Fruit fly (Drosophila melanogaster) whole organism, embryonic: ENCODE measurements around the gene osi.

ENCODE experiments used
- ATbp ChIP-seq: fragments of 200-800 bp; sonication (Bioruptor generic); optimal IDR thresholded peaks from 2 replicates; lab custom pipeline; 2017; ENCODE audit warnings: missing biosample characterization, mild to moderate bottlenecking, missing genetic modification characterization, missing genetic modification reagents
- BEAF-32 ChIP-seq: fragments of 200-800 bp; sonication (Bioruptor generic); optimal IDR thresholded peaks from 3 replicates; lab custom pipeline; 2017; ENCODE audit warnings: missing biosample characterization, missing genetic modification characterization, mild to moderate bottlenecking, moderate library complexity, missing genetic modification reagents
- BtbVII ChIP-seq: fragments of 200-800 bp; sonication (Bioruptor generic); optimal IDR thresholded peaks from 3 replicates; lab custom pipeline; 2017; ENCODE audit warnings: missing biosample characterization, mild to moderate bottlenecking, missing genetic modification characterization
- Bteb2 ChIP-seq: fragments of 200-800 bp; sonication (Bioruptor generic); optimal IDR thresholded peaks from 2 replicates; lab custom pipeline; 2016; ENCODE audit warnings: missing biosample characterization, missing genetic modification characterization
- CG11504 ChIP-seq: fragments of 200-800 bp; sonication (Bioruptor generic); optimal IDR thresholded peaks from 3 replicates; lab custom pipeline; 2019; ENCODE audit warnings: missing biosample characterization, mild to moderate bottlenecking, missing genetic modification characterization, moderate library complexity
- CG11560 ChIP-seq: fragments of 200-800 bp; sonication (Bioruptor generic); IDR thresholded peaks from 3 replicates; pipeline ENCODE4 v1.3.6; 2022; ENCODE audit warnings: missing biosample characterization, missing genetic modification characterization
- CG16779 ChIP-seq: fragments of 200-800 bp; sonication (Bioruptor generic); IDR thresholded peaks from 2 replicates; pipeline ENCODE4 v1.3.6; 2022; ENCODE audit warnings: missing biosample characterization, missing genetic modification characterization
- CG17359 ChIP-seq: fragments of 200-800 bp; sonication (Bioruptor generic); optimal IDR thresholded peaks from 3 replicates; lab custom pipeline; 2018; ENCODE audit warnings: missing biosample characterization, mild to moderate bottlenecking, missing genetic modification characterization, moderate library complexity
- CG17802 ChIP-seq: fragments of 200-800 bp; sonication (Bioruptor generic); optimal IDR thresholded peaks from 2 replicates; lab custom pipeline; 2018; ENCODE audit warnings: missing biosample characterization, mild to moderate bottlenecking, missing genetic modification characterization, moderate library complexity
- CG17829 ChIP-seq: fragments of 200-800 bp; optimal IDR thresholded peaks from 2 replicates; lab custom pipeline; 2019; ENCODE audit warnings: missing biosample characterization, mild to moderate bottlenecking, missing genetic modification characterization, moderate library complexity
- CG2712 ChIP-seq: fragments of 200-800 bp; optimal IDR thresholded peaks from 3 replicates; lab custom pipeline; 2019; ENCODE audit warnings: missing biosample characterization, mild to moderate bottlenecking, missing genetic modification characterization, moderate library complexity
- CG32532 ChIP-seq: fragments of 200-800 bp; sonication (Bioruptor generic); IDR thresholded peaks from 2 replicates; pipeline ENCODE4 v1.3.6; 2022; ENCODE audit warnings: missing biosample characterization, missing genetic modification characterization
- CG3847 ChIP-seq: fragments of 200-800 bp; sonication (Bioruptor generic); IDR thresholded peaks from 2 replicates; pipeline ENCODE4 v1.3.6; 2022; ENCODE audit warnings: missing biosample characterization, missing genetic modification characterization
- CG4404 ChIP-seq: fragments of 200-800 bp; sonication (Bioruptor generic); IDR thresholded peaks from 2 replicates; pipeline ENCODE4 v1.3.6; 2022; ENCODE audit warnings: missing biosample characterization, missing genetic modification characterization
- CG6175 ChIP-seq: fragments of 200-800 bp; sonication (Bioruptor generic); IDR thresholded peaks from 3 replicates; pipeline ENCODE4 v1.3.6; 2022; ENCODE audit warnings: missing biosample characterization, missing genetic modification characterization
- CG7786 ChIP-seq: fragments of 200-800 bp; sonication (Bioruptor generic); optimal IDR thresholded peaks from 2 replicates; lab custom pipeline; 2016; ENCODE audit warnings: missing biosample characterization, missing genetic modification characterization
- CG8089 ChIP-seq: fragments of 200-800 bp; sonication (Bioruptor generic); optimal IDR thresholded peaks from 3 replicates; lab custom pipeline; 2016; ENCODE audit warnings: missing biosample characterization, missing genetic modification characterization
- CG8359 ChIP-seq: fragments of 200-800 bp; sonication (Bioruptor generic); optimal IDR thresholded peaks from 2 replicates; lab custom pipeline; 2017; ENCODE audit warnings: missing biosample characterization, mild to moderate bottlenecking, missing genetic modification characterization, borderline replicate concordance
- Chrac-16 ChIP-seq: fragments of 200-800 bp; sonication (Bioruptor generic); optimal IDR thresholded peaks from 3 replicates; lab custom pipeline; 2016; ENCODE audit warnings: missing biosample characterization, missing genetic modification characterization
- Elba2 ChIP-seq: fragments of 200-800 bp; sonication (Bioruptor generic); optimal IDR thresholded peaks from 3 replicates; lab custom pipeline; 2016; ENCODE audit warnings: missing biosample characterization, missing genetic modification characterization
- GATAe ChIP-seq: fragments of 200-800 bp; sonication (Bioruptor generic); conservative IDR thresholded peaks from 2 replicates; pipeline ENCODE4 v1.3.6; 2022; ENCODE audit warnings: missing biosample characterization, missing genetic modification characterization
- Hmx ChIP-seq: fragments of 200-800 bp; sonication (Bioruptor generic); optimal IDR thresholded peaks from 2 replicates; lab custom pipeline; 2016; ENCODE audit warnings: missing biosample characterization, missing genetic modification characterization
- Lim3 ChIP-seq: fragments of 200-800 bp; sonication (Bioruptor generic); IDR thresholded peaks from 2 replicates; pipeline ENCODE4 v1.3.6; 2022; ENCODE audit warnings: missing biosample characterization, missing genetic modification characterization
- Myb ChIP-seq: fragments of 200-800 bp; sonication (Bioruptor generic); optimal IDR thresholded peaks from 2 replicates; lab custom pipeline; 2016; ENCODE audit warnings: missing biosample characterization, missing genetic modification characterization
- Oaz ChIP-seq: fragments of 200-800 bp; sonication (Bioruptor generic); IDR thresholded peaks from 2 replicates; pipeline ENCODE4 v1.3.6; 2022; ENCODE audit warnings: missing biosample characterization, missing genetic modification characterization
- Scr ChIP-seq: fragments of 200-800 bp; sonication (Bioruptor generic); IDR thresholded peaks from 2 replicates; pipeline ENCODE4 v1.3.6; 2022; ENCODE audit warnings: missing biosample characterization, missing genetic modification characterization; ENCODE audit not compliant: partially characterized antibody
- Side ChIP-seq: fragments of 200-800 bp; sonication (Bioruptor generic); optimal IDR thresholded peaks from 2 replicates; lab custom pipeline; 2016; ENCODE audit warnings: missing biosample characterization, missing genetic modification characterization
- Stat92E ChIP-seq, 3 experiments: fragments of >200 bp in 2 of 3; fragments of 200-800 bp in 1 of 3; sonication (Bioruptor generic) in 1 of 3; optimal IDR thresholded peaks; 2 replicates each; lab custom pipeline; 2017 to 2019; ENCODE audit warnings: missing biosample characterization in 3 of 3, missing genetic modification characterization in 3 of 3, mild to moderate bottlenecking in 1 of 3, moderate library complexity in 1 of 3
- Taf1 ChIP-seq: fragments of 200-800 bp; sonication (Bioruptor generic); IDR thresholded peaks from 2 replicates; pipeline ENCODE4 v1.3.6; 2022; ENCODE audit warnings: missing biosample characterization, missing genetic modification characterization
- bbx ChIP-seq: fragments of 200-800 bp; sonication (Bioruptor generic); IDR thresholded peaks from 2 replicates; pipeline ENCODE4 v1.3.6; 2022; ENCODE audit warnings: missing biosample characterization, missing genetic modification characterization; ENCODE audit not compliant: partially characterized antibody
- caup ChIP-seq: fragments of 200-800 bp; sonication (Bioruptor generic); optimal IDR thresholded peaks from 3 replicates; lab custom pipeline; 2017; ENCODE audit warnings: missing biosample characterization, mild to moderate bottlenecking, missing genetic modification characterization, moderate library complexity; ENCODE audit not compliant: severe bottlenecking
- croc ChIP-seq: fragments of 200-800 bp; sonication (Bioruptor generic); conservative IDR thresholded peaks from 3 replicates; pipeline ENCODE4 v1.3.6; 2022; ENCODE audit warnings: missing biosample characterization, missing genetic modification characterization
- danr ChIP-seq: fragments of 200-800 bp; sonication (Bioruptor generic); IDR thresholded peaks from 2 replicates; pipeline ENCODE4 v1.3.6; 2022; ENCODE audit warnings: missing biosample characterization, missing genetic modification characterization
- dpn ChIP-seq, 2 experiments: fragments of 200-800 bp; sonication (Bioruptor generic); optimal IDR thresholded peaks; 3 replicates each; lab custom pipeline; 2016; ENCODE audit warnings: missing biosample characterization in 2 of 2, missing genetic modification characterization in 2 of 2
- fd96Cb ChIP-seq: fragments of 200-800 bp; sonication (Bioruptor generic); optimal IDR thresholded peaks from 2 replicates; lab custom pipeline; 2018; ENCODE audit warnings: missing biosample characterization, mild to moderate bottlenecking, missing genetic modification characterization, moderate library complexity
- gem ChIP-seq: fragments of 200-800 bp; sonication (Bioruptor generic); optimal IDR thresholded peaks from 2 replicates; lab custom pipeline; 2019; ENCODE audit warnings: missing biosample characterization, mild to moderate bottlenecking, missing genetic modification characterization, moderate library complexity
- gsb-n ChIP-seq: fragments of 200-800 bp; sonication (Bioruptor generic); optimal IDR thresholded peaks from 3 replicates; lab custom pipeline; 2018; ENCODE audit warnings: missing biosample characterization, mild to moderate bottlenecking, missing genetic modification characterization
- hb ChIP-seq: fragments of 200-800 bp; sonication (Bioruptor generic); IDR thresholded peaks from 3 replicates; pipeline ENCODE4 v1.3.6; 2022; ENCODE audit warnings: missing biosample characterization, missing genetic modification characterization; ENCODE audit not compliant: partially characterized antibody
- hth ChIP-seq: fragments of >200 bp; optimal IDR thresholded peaks from 2 replicates; lab custom pipeline; 2017; ENCODE audit warnings: inconsistent platforms
- lab ChIP-seq: fragments of 200-800 bp; sonication (Bioruptor generic); optimal IDR thresholded peaks from 3 replicates; lab custom pipeline; 2017; ENCODE audit warnings: missing biosample characterization, missing genetic modification characterization, mild to moderate bottlenecking, moderate library complexity, missing genetic modification reagents
- lov ChIP-seq, 2 experiments: fragments of 200-800 bp in 1 of 2; fragments of >200 bp in 1 of 2; sonication (Bioruptor generic) in 1 of 2; IDR thresholded peaks in 1 of 2; optimal IDR thresholded peaks in 1 of 2; 2 replicates in 1 of 2; 3 replicates in 1 of 2; pipeline versions ENCODE4 v1.3.6 to Lab custom; 2017 to 2022; ENCODE audit warnings: missing biosample characterization in 1 of 2, missing genetic modification characterization in 1 of 2
- nau ChIP-seq: fragments of 200-800 bp; sonication (Bioruptor generic); optimal IDR thresholded peaks from 3 replicates; lab custom pipeline; 2017; ENCODE audit warnings: missing biosample characterization, mild to moderate bottlenecking, missing genetic modification characterization, missing genetic modification reagents
- pan ChIP-seq, 4 experiments: fragments of >200 bp in 3 of 4; fragments of 200-800 bp in 1 of 4; sonication (Bioruptor generic) in 1 of 4; optimal IDR thresholded peaks in 3 of 4; IDR thresholded peaks in 1 of 4; 2 replicates each; pipeline versions ENCODE4 v1.3.6 to Lab custom; 2017 to 2022; ENCODE audit warnings: missing biosample characterization in 2 of 4, missing genetic modification characterization in 2 of 4, mixed read lengths in 1 of 4
- sc ChIP-seq, 3 experiments: fragments of >200 bp in 2 of 3; fragments of 200-800 bp in 1 of 3; sonication (Bioruptor generic) in 1 of 3; optimal IDR thresholded peaks; 2 replicates in 2 of 3; 3 replicates in 1 of 3; lab custom pipeline; 2017; ENCODE audit warnings: mild to moderate bottlenecking in 1 of 3, missing biosample characterization in 1 of 3, missing genetic modification characterization in 1 of 3, missing genetic modification reagents in 1 of 3
- seq ChIP-seq: fragments of 200-800 bp; sonication (Bioruptor generic); IDR thresholded peaks from 2 replicates; pipeline ENCODE4 v1.3.6; 2022; ENCODE audit warnings: missing biosample characterization, missing genetic modification characterization
- toy ChIP-seq: fragments of 200-800 bp; sonication (Bioruptor generic); IDR thresholded peaks from 2 replicates; pipeline ENCODE4 v1.3.6; 2022; ENCODE audit warnings: missing biosample characterization, missing genetic modification characterization

osi gene

DNA sequence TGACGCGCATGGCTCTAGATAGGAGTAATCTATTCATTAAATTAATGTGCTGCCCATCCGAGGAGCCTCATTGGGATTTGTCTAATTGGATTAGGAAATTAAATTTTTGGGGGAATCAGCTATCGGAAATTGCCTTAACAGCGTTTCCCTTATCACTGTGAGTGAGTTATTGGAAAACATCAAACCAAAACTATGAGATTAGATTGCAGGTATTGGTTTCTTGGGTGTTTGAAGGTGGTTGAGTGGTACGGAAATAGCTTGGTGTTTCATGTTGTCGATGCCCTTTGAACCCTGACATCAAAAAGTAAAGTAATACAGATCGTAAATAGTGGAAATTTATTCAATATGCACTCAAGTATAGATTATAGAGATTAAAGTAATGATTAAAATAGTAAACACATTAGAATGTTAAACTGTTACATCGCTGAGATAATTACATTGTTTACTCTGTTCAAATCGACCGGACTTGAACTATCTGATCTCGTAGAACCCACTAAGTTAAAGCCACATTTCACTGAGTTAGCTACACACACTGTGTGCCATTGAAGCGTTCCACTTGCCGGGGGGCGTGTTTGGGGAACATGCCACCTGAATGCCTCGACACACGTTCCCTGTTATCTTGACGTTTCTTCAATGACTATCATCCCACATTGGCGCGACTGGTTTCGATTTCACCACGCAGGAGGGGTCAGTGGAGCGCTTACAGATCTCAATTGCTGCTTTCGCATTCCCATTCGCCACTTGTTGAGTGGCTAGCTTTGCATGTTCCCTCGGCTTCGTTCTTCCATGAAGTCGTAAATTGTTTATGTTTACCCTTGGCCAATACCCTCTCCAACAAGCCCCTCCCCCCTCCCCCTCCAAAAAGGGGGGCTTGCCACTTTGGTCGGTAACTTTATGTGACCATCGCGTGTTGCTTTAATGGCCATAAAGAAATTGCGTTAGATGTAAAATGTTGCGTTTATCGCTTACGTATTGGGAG lies 4.6 kb downstream of the osi start (continued):
- TF ChIP-seq Lim3 (GFP tag; lab: Robert Waterston, UW) (peak; percentile 10; the same call in 1 of the 2 replicates), CG6175 (GFP tag; lab: Robert Waterston, UW) (0 out of 3 replicates have a peak, but pooled peaks have one; percentile 52), BEAF-32 (no peak), lov (optimal IDR thresholded peaks at IDR 0.05; lab: Kevin White, UChicago) (no peak), lov (GFP tag; IDR thresholded peaks at IDR 0.05; lab: Robert Waterston, UW) (no peak), Elba2 (GFP tag; lab: Kevin White, UChicago) (no peak), nau (GFP tag; lab: Kevin White, UChicago) (no peak), croc (GFP tag; lab: Robert Waterston, UW) (no peak), lab (GFP tag; lab: Kevin White, UChicago) (no peak), caup (GFP tag; lab: Kevin White, UChicago) (no peak), toy (GFP tag; lab: Robert Waterston, UW) (0 out of 2 replicates have a peak, but pooled peaks have one; percentile 20), Taf1 (GFP tag; lab: Robert Waterston, UW) (no peak), CG32532 (GFP tag; lab: Robert Waterston, UW) (peak; percentile 19; the same call in 1 of the 2 replicates), Bteb2 (GFP tag; lab: Kevin White, UChicago) (no peak), CG3847 (GFP tag; lab: Robert Waterston, UW) (no peak), CG17829 (tag; lab: Kevin White, UChicago) (no peak), seq (no peak), fd96Cb (no peak), Hmx (GFP tag; lab: Kevin White, UChicago) (no peak), CG2712 (tag; lab: Kevin White, UChicago) (no peak), gsb-n (no peak), BtbVII (GFP tag; lab: Kevin White, UChicago) (no peak), CG7786 (no peak), danr (no peak), gem (no peak), Scr (GFP tag; lab: Robert Waterston, UW) (no peak), CG16779 (GFP tag; lab: Robert Waterston, UW) (no peak), sc (optimal IDR thresholded peaks at IDR 0.05; lab: Kevin White, UChicago) (no peak), sc (GFP tag; optimal IDR thresholded peaks at IDR 0.05; lab: Kevin White, UChicago) (no peak), CG11504 (tag; lab: Kevin White, UChicago) (no peak), Stat92E (GFP tag; optimal IDR thresholded peaks at IDR 0.05; lab: Kevin White, UChicago) (no peak), pan (optimal IDR thresholded peaks at IDR 0.05; lab: Kevin White, UChicago) (no peak), pan (GFP tag; optimal IDR thresholded peaks at IDR 0.05 in 1 of 2, IDR thresholded peaks at IDR 0.05 in 1 of 2) (no peak), Myb (GFP tag; lab: Kevin White, UChicago) (no peak), hb (GFP tag; lab: Robert Waterston, UW) (no peak), CG17359 (no peak), bbx (GFP tag; lab: Robert Waterston, UW) (no peak), CG4404 (GFP tag; lab: Robert Waterston, UW) (no peak), CG8359 (no peak), Oaz (no peak), Side (GFP tag; lab: Kevin White, UChicago) (no peak), ATbp (GFP tag; lab: Kevin White, UChicago) (peak; percentile 21), Chrac-16 (GFP tag; lab: Kevin White, UChicago) (no peak), CG8089 (GFP tag; lab: Kevin White, UChicago) (no peak), CG11560 (tag; lab: Robert Waterston, UW) (no peak), CG17802 (tag; lab: Kevin White, UChicago) (no peak), hth (lab: Kevin White, UChicago) (no peak), GATAe (GFP tag; lab: Robert Waterston, UW) (peak; percentile 34; the same call in 1 of the 2 replicates), dpn (GFP tag; optimal IDR thresholded peaks at IDR 0.05; lab: Kevin White, UChicago) (no peak)
